Worm (Caenorhabditis elegans): ENCODE measurements around the gene srlf-28.

DNA sequence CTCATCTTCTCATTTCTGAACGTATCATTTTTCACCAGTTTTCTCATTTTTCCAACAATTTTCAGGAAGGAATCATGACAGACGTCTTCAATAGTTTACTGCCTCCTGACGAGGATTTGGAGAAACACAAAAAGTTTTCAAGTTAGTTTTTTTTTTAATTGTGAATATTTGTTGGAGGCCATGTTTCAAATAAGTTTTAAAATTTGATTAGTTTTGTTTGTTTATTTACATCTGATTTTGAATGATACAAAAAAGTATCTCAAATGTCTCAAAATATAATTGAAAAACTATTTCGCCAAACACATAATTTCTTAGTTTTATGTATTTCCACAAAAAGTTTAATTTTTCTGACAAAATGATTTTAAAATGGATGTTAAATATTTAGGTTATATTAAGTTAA is 17.5 kb upstream of the srlf-28 start, which contains the start of gene ssu-2:
- TF ChIP-seq mec-3 (tag; optimal IDR thresholded peaks at IDR 0.05; ENCODE audit: borderline replicate concordance) (no peak), ceh-48 (tag; optimal IDR thresholded peaks at IDR 0.05) (no peak), nhr-11 (tag; optimal IDR thresholded peaks at IDR 0.05) (no peak)

Measured in whole organism, late embryonic.